Worm (Caenorhabditis elegans): ENCODE data around the gene srsx-21.

- TF ChIP-seq ama-1 (optimal IDR thresholded peaks at IDR 0.05) (no peak), flt-1 (GFP tag; IDR thresholded peaks at IDR 0.05) (no peak), hmg-4 (GFP tag; optimal IDR thresholded peaks at IDR 0.05) (no peak)
Observed at ce11 chrV:9811154-9811553, 26.6 kb upstream of the srsx-21 start, which contains the start of gene sru-29.
